Worm (Caenorhabditis elegans): Measurements from ENCODE around the gene Y51H7C.10.

- TF ChIP-seq nhr-11 (tag; optimal IDR thresholded peaks at IDR 0.05): no peak
- TF ChIP-seq nhr-6 (tag; optimal IDR thresholded peaks at IDR 0.05): no peak
- TF ChIP-seq set-16 (GFP tag; IDR thresholded peaks at IDR 0.05): no peak
- TF ChIP-seq ZK546.5 (tag; optimal IDR thresholded peaks at IDR 0.05): no peak
- TF ChIP-seq daf-12 (tag; optimal IDR thresholded peaks at IDR 0.05): no peak
- no peak for TF ChIP-seq aly-2 (tag; optimal IDR thresholded peaks at IDR 0.05)
- TF ChIP-seq zag-1 (tag; optimal IDR thresholded peaks at IDR 0.05): no peak
- no peak for TF ChIP-seq unc-62 (GFP tag; optimal IDR thresholded peaks at IDR 0.05 in 1 of 2)
- no peak for TF ChIP-seq unc-62 (tag; optimal IDR thresholded peaks at IDR 0.05)
- TF ChIP-seq ama-1 (optimal IDR thresholded peaks at IDR 0.05): no peak
- TF ChIP-seq fkh-10 (GFP tag; optimal IDR thresholded peaks at IDR 0.05): no peak
- TF ChIP-seq mdl-1 (tag; optimal IDR thresholded peaks at IDR 0.05): no peak
- no peak for TF ChIP-seq dve-1 (tag; optimal IDR thresholded peaks at IDR 0.05; ENCODE audit: insufficient read depth)
- TF ChIP-seq ztf-11 (tag; optimal IDR thresholded peaks at IDR 0.05): no peak
- no peak for TF ChIP-seq spr-1 (tag; optimal IDR thresholded peaks at IDR 0.05)
These were observed 51.4 kb downstream of the Y51H7C.10 start for ce11 chrII:1372138-1372537.

Data from whole organism, L4 larva.